Fruit fly (Drosophila melanogaster): Measurements from ENCODE around the gene Hyls1.

Gene Hyls1

dm6 chr2L:16320428-16320827 is 32.0 kb downstream of the Hyls1 start:
- no peak for TF ChIP-seq CG14655 (GFP tag; optimal IDR thresholded peaks at IDR 0.05)
- TF ChIP-seq CG13204 (GFP tag; optimal IDR thresholded peaks at IDR 0.05), result no peak
- TF ChIP-seq EcR (GFP tag; optimal IDR thresholded peaks at IDR 0.05), result no peak
- no peak for TF ChIP-seq gl (tag; optimal IDR thresholded peaks at IDR 0.05)
- no peak for TF ChIP-seq CG32121 (GFP tag; IDR thresholded peaks at IDR 0.05)
- no peak for TF ChIP-seq Pif1A (GFP tag; optimal IDR thresholded peaks at IDR 0.05)
- TF ChIP-seq CG10348 (GFP tag; IDR thresholded peaks at IDR 0.05), result no peak
- TF ChIP-seq fd96Ca (GFP tag; IDR thresholded peaks at IDR 0.05), result no peak
- TF ChIP-seq CG9948 (tag; optimal IDR thresholded peaks at IDR 0.05), result no peak
- TF ChIP-seq CG8301 (tag; optimal IDR thresholded peaks at IDR 0.05), result no peak
- TF ChIP-seq CG8159 (tag; optimal IDR thresholded peaks at IDR 0.05), result no peak
- no peak for TF ChIP-seq Ets98B (GFP tag; IDR thresholded peaks at IDR 0.05)
- TF ChIP-seq D1 (tag; optimal IDR thresholded peaks at IDR 0.05), result no peak
- no peak for TF ChIP-seq CG12605 (GFP tag; IDR thresholded peaks at IDR 0.05)
- no peak for TF ChIP-seq rn (GFP tag; IDR thresholded peaks at IDR 0.05)
- TF ChIP-seq CG17806 (tag; optimal IDR thresholded peaks at IDR 0.05), result no peak
- TF ChIP-seq CG34367 (tag; optimal IDR thresholded peaks at IDR 0.05), result no peak
- no peak for TF ChIP-seq Pif1B (GFP tag; optimal IDR thresholded peaks at IDR 0.05)
- TF ChIP-seq CG15710 (tag; optimal IDR thresholded peaks at IDR 0.05), result no peak

- TF ChIP-seq CG10348 (GFP tag; IDR thresholded peaks at IDR 0.05), result no peak
Observed at dm6 chr2L:16319743-16320142, 32.7 kb downstream of the Hyls1 start.

dm6 chr2L:16317777-16318610 is 34.4 kb downstream of the Hyls1 start:
- no peak for TF ChIP-seq CG8159 (tag; optimal IDR thresholded peaks at IDR 0.05)

dm6 chr2L:16317131-16317530 is 35.3 kb downstream of the Hyls1 start:
- TF ChIP-seq Pif1A (GFP tag; optimal IDR thresholded peaks at IDR 0.05) (no peak), D1 (tag; optimal IDR thresholded peaks at IDR 0.05) (no peak), CG8159 (tag; optimal IDR thresholded peaks at IDR 0.05) (no peak), CG17806 (tag; optimal IDR thresholded peaks at IDR 0.05) (no peak), CG32121 (GFP tag; IDR thresholded peaks at IDR 0.05) (no peak), Ets98B (GFP tag; IDR thresholded peaks at IDR 0.05) (no peak), CG12605 (GFP tag; IDR thresholded peaks at IDR 0.05) (no peak), Snoo (tag; optimal IDR thresholded peaks at IDR 0.05) (no peak), CG14655 (GFP tag; optimal IDR thresholded peaks at IDR 0.05) (no peak), gl (tag; optimal IDR thresholded peaks at IDR 0.05) (no peak), CG4496 (GFP tag; IDR thresholded peaks at IDR 0.05) (no peak)

dm6 chr2L:16316410-16316809 is 36.0 kb downstream of the Hyls1 start:
- TF ChIP-seq CG17806 (tag; optimal IDR thresholded peaks at IDR 0.05) (no peak), CG14655 (GFP tag; optimal IDR thresholded peaks at IDR 0.05) (no peak), CG4496 (GFP tag; IDR thresholded peaks at IDR 0.05) (no peak)

dm6 chr2L:16315844-16316243 is 36.6 kb downstream of the Hyls1 start:
- no peak for TF ChIP-seq D1 (tag; optimal IDR thresholded peaks at IDR 0.05)
- no peak for TF ChIP-seq Pif1A (GFP tag; optimal IDR thresholded peaks at IDR 0.05)
- TF ChIP-seq CG34367 (tag; optimal IDR thresholded peaks at IDR 0.05), result no peak
- TF ChIP-seq Ets98B (GFP tag; IDR thresholded peaks at IDR 0.05), result no peak
- no peak for TF ChIP-seq CG32121 (GFP tag; IDR thresholded peaks at IDR 0.05)
- no peak for TF ChIP-seq rn (GFP tag; IDR thresholded peaks at IDR 0.05)
- no peak for TF ChIP-seq CG8301 (tag; optimal IDR thresholded peaks at IDR 0.05)
- TF ChIP-seq CG17806 (tag; optimal IDR thresholded peaks at IDR 0.05), result no peak
- no peak for TF ChIP-seq CG14655 (GFP tag; optimal IDR thresholded peaks at IDR 0.05)
- TF ChIP-seq CG9948 (tag; optimal IDR thresholded peaks at IDR 0.05), result no peak
- TF ChIP-seq CG15710 (tag; optimal IDR thresholded peaks at IDR 0.05), result no peak

dm6 chr2L:16315027-16315426 is 37.4 kb downstream of the Hyls1 start:
- TF ChIP-seq gl (tag; optimal IDR thresholded peaks at IDR 0.05) (peak; percentile 66), CG34367 (tag; optimal IDR thresholded peaks at IDR 0.05) (peak; percentile 3), CG14655 (GFP tag; optimal IDR thresholded peaks at IDR 0.05) (no peak), Snoo (tag; optimal IDR thresholded peaks at IDR 0.05) (peak; percentile 23), CG12605 (GFP tag; IDR thresholded peaks at IDR 0.05) (peak; percentile 60), CG32121 (GFP tag; IDR thresholded peaks at IDR 0.05) (peak; percentile 40; the same call in 1 of the 2 replicates), CG15710 (tag; optimal IDR thresholded peaks at IDR 0.05) (peak; percentile 16), Ets98B (GFP tag; IDR thresholded peaks at IDR 0.05) (peak; percentile 44; the same call in 1 of the 2 replicates), fd96Ca (GFP tag; IDR thresholded peaks at IDR 0.05) (no peak; the same call in 2 of the 3 replicates), EcR (GFP tag; optimal IDR thresholded peaks at IDR 0.05) (peak; percentile 86), rn (GFP tag; IDR thresholded peaks at IDR 0.05) (0 out of 2 replicates have a peak, but pooled peaks have one; percentile 15)

Data from whole organism, pupa.